Worm (Caenorhabditis elegans) whole organism, late embryonic: ENCODE measurements around the gene Y51H7BR.7.

Source experiments
- ahr-1 ChIP-seq: sonication (generic microtip); optimal IDR thresholded peaks from 2 replicates; lab custom pipeline; 2016; ENCODE audit warnings: missing genetic modification characterization, missing compliant biosample characterization
- ceh-14 ChIP-seq: sonication (generic microtip); optimal IDR thresholded peaks from 2 replicates; lab custom pipeline; 2016; ENCODE audit warnings: missing genotype, missing genetic modification characterization, missing compliant biosample characterization
- ceh-9 ChIP-seq: sonication (generic microtip); optimal IDR thresholded peaks from 2 replicates; lab custom pipeline; 2016; ENCODE audit warnings: mild to moderate bottlenecking, missing genetic modification characterization, inconsistent platforms, missing compliant biosample characterization
- che-1 ChIP-seq: sonication (generic microtip); optimal IDR thresholded peaks from 2 replicates; lab custom pipeline; 2016; ENCODE audit warnings: mild to moderate bottlenecking, missing genetic modification characterization, missing compliant biosample characterization
- dmd-4 ChIP-seq: sonication (generic microtip); optimal IDR thresholded peaks from 2 replicates; lab custom pipeline; 2016; ENCODE audit warnings: borderline replicate concordance, missing genetic modification characterization, missing compliant biosample characterization
- eyg-1 ChIP-seq: sonication (generic microtip); optimal IDR thresholded peaks from 2 replicates; lab custom pipeline; 2016; ENCODE audit warnings: missing genotype, missing genetic modification characterization, missing compliant biosample characterization
- hlh-30 ChIP-seq: sonication (generic microtip); optimal IDR thresholded peaks from 2 replicates; lab custom pipeline; 2017; ENCODE audit warnings: antibody characterized with exemption, missing genetic modification characterization, missing compliant biosample characterization; ENCODE audit not compliant: insufficient read depth
- nhr-232 ChIP-seq: sonication (generic microtip); optimal IDR thresholded peaks from 2 replicates; lab custom pipeline; 2016; ENCODE audit warnings: missing genetic modification characterization, missing compliant biosample characterization
- pag-3 ChIP-seq: sonication (generic microtip); optimal IDR thresholded peaks from 2 replicates; lab custom pipeline; 2016; ENCODE audit warnings: missing compliant biosample characterization, missing genetic modification characterization, borderline replicate concordance
- pat-9 ChIP-seq: fragments of 200-800 bp; sonication (Bioruptor generic); optimal IDR thresholded peaks from 2 replicates; lab custom pipeline; 2018; ENCODE audit warnings: mild to moderate bottlenecking, missing genetic modification characterization, moderate library complexity, missing compliant biosample characterization
- pha-4 ChIP-seq: fragments of 150-350 bp; optimal IDR thresholded peaks from 2 replicates; lab custom pipeline; 2018; ENCODE audit warnings: missing biosample characterization, missing genetic modification reagents, missing genetic modification characterization
- pqm-1 ChIP-seq: sonication (generic microtip); optimal IDR thresholded peaks from 2 replicates; lab custom pipeline; 2016; ENCODE audit warnings: missing genetic modification characterization, missing compliant biosample characterization

- TF ChIP-seq pha-4 (tag; lab: Kevin White, UChicago), result no peak
- TF ChIP-seq pqm-1 (tag; lab: Kevin White, UChicago), result no peak
- no peak for TF ChIP-seq ceh-14 (tag; lab: Kevin White, UChicago)
- TF ChIP-seq pat-9, result no peak
- TF ChIP-seq ahr-1 (tag; lab: Kevin White, UChicago), result no peak
- no peak for TF ChIP-seq che-1
- no peak for TF ChIP-seq dmd-4
- TF ChIP-seq pag-3 (tag; lab: Kevin White, UChicago), result no peak
- no peak for TF ChIP-seq nhr-232 (tag; lab: Kevin White, UChicago)
- TF ChIP-seq ceh-9 (tag; lab: Kevin White, UChicago), result no peak
- no peak for TF ChIP-seq hlh-30
- no peak for TF ChIP-seq eyg-1 (tag; lab: Kevin White, UChicago)
Measured at ce11 chrII:1518914-1519313, 6.5 kb downstream of the Y51H7BR.7 start, which contains the start of gene Y51H7BR.8.
